Worm (Caenorhabditis elegans) whole organism, mixed stage, embryonic: ENCODE results near the gene C52B11.5.

Experiments used
- M03D4.4 ChIP-seq: sonication (generic microtip); optimal IDR thresholded peaks from 2 replicates; lab custom pipeline; 2017; ENCODE audit warnings: mild to moderate bottlenecking, missing genetic modification characterization, missing compliant biosample characterization
- blmp-1 ChIP-seq: fragments of 150-350 bp; optimal IDR thresholded peaks from 2 replicates; lab custom pipeline; 2014; ENCODE audit warnings: missing biosample characterization, missing genetic modification characterization
- ceh-39 ChIP-seq: fragments of 150-350 bp; optimal IDR thresholded peaks from 2 replicates; lab custom pipeline; 2014; ENCODE audit warnings: missing biosample characterization, missing genetic modification characterization
- ceh-43 ChIP-seq: fragments of 200-800 bp; sonication (Bioruptor generic); optimal IDR thresholded peaks from 2 replicates; lab custom pipeline; 2018; ENCODE audit warnings: mild to moderate bottlenecking, missing genetic modification characterization, moderate library complexity, missing compliant biosample characterization
- ceh-83 ChIP-seq: fragments of 200-800 bp; sonication (Bioruptor generic); optimal IDR thresholded peaks from 2 replicates; lab custom pipeline; 2018; ENCODE audit warnings: mild to moderate bottlenecking, missing genetic modification characterization, missing compliant biosample characterization
- cnd-1 ChIP-seq: fragments of 200-800 bp; sonication (Bioruptor generic); optimal IDR thresholded peaks from 2 replicates; lab custom pipeline; 2018; ENCODE audit warnings: mild to moderate bottlenecking, missing genetic modification characterization, missing compliant biosample characterization
- drap-1 ChIP-seq: fragments of 200-800 bp; sonication (Bioruptor generic); optimal IDR thresholded peaks from 3 replicates; lab custom pipeline; 2018; ENCODE audit warnings: mild to moderate bottlenecking, missing genetic modification characterization, missing compliant biosample characterization
- elt-1 ChIP-seq: sonication (generic microtip); optimal IDR thresholded peaks from 2 replicates; lab custom pipeline; 2017; ENCODE audit warnings: missing genetic modification characterization, mild to moderate bottlenecking, missing compliant biosample characterization, antibody characterized with exemption, moderate library complexity, borderline replicate concordance; ENCODE audit not compliant: insufficient read depth
- elt-3 ChIP-seq: fragments of 150-350 bp; optimal IDR thresholded peaks from 2 replicates; lab custom pipeline; 2014; ENCODE audit warnings: missing biosample characterization, missing genetic modification characterization
- ham-2 ChIP-seq: fragments of 200-800 bp; sonication (Bioruptor generic); optimal IDR thresholded peaks from 2 replicates; lab custom pipeline; 2018; ENCODE audit warnings: mild to moderate bottlenecking, missing genetic modification characterization, missing compliant biosample characterization
- hlh-1 ChIP-seq: fragments of 150-350 bp; optimal IDR thresholded peaks from 2 replicates; lab custom pipeline; 2014; ENCODE audit warnings: missing biosample characterization, missing genetic modification reagents, missing genetic modification characterization
- lin-32 ChIP-seq: fragments of 200-800 bp; sonication (Bioruptor generic); optimal IDR thresholded peaks from 2 replicates; lab custom pipeline; 2018; ENCODE audit warnings: mild to moderate bottlenecking, missing genetic modification characterization, missing compliant biosample characterization
- lsy-2 ChIP-seq: fragments of 150-350 bp; optimal IDR thresholded peaks from 2 replicates; lab custom pipeline; 2014; ENCODE audit warnings: missing biosample characterization, missing genetic modification characterization
- mab-5 ChIP-seq: fragments of 150-350 bp; optimal IDR thresholded peaks from 2 replicates; lab custom pipeline; 2014; ENCODE audit warnings: missing biosample characterization, missing genetic modification characterization
- mep-1 ChIP-seq: fragments of 150-350 bp; optimal IDR thresholded peaks from 2 replicates; lab custom pipeline; 2017; ENCODE audit warnings: missing biosample characterization, missing genetic modification reagents, missing genetic modification characterization, inconsistent platforms
- mls-2 ChIP-seq: sonication (generic microtip); optimal IDR thresholded peaks from 2 replicates; lab custom pipeline; 2016; ENCODE audit warnings: mild to moderate bottlenecking, missing genetic modification characterization, moderate library complexity, missing compliant biosample characterization
- nhr-2 ChIP-seq: fragments of 150-350 bp; optimal IDR thresholded peaks from 2 replicates; lab custom pipeline; 2014; ENCODE audit warnings: missing biosample characterization, missing genetic modification characterization
- nhr-237 ChIP-seq: fragments of 150-350 bp; optimal IDR thresholded peaks from 2 replicates; lab custom pipeline; 2014; ENCODE audit warnings: missing biosample characterization, missing genetic modification characterization
- nhr-28 ChIP-seq: fragments of 150-350 bp; optimal IDR thresholded peaks from 2 replicates; lab custom pipeline; 2014; ENCODE audit warnings: missing biosample characterization, missing genetic modification characterization
- nhr-76 ChIP-seq: sonication (generic microtip); optimal IDR thresholded peaks from 2 replicates; lab custom pipeline; 2017; ENCODE audit warnings: missing biosample characterization, missing genetic modification characterization
- pha-4 ChIP-seq: fragments of 150-350 bp; optimal IDR thresholded peaks from 2 replicates; lab custom pipeline; 2018; ENCODE audit warnings: missing biosample characterization, missing genetic modification reagents, missing genetic modification characterization
- sem-2 ChIP-seq: fragments of 200-800 bp; sonication (Bioruptor generic); optimal IDR thresholded peaks from 2 replicates; lab custom pipeline; 2018; ENCODE audit warnings: mild to moderate bottlenecking, missing genetic modification characterization, missing compliant biosample characterization
- snpc-4 ChIP-seq: fragments of 150-350 bp; optimal IDR thresholded peaks from 2 replicates; lab custom pipeline; 2014; ENCODE audit warnings: missing biosample characterization, missing genetic modification characterization
- unc-39 ChIP-seq: fragments of 150-350 bp; optimal IDR thresholded peaks from 2 replicates; lab custom pipeline; 2014; ENCODE audit warnings: missing biosample characterization, missing genetic modification characterization
- unc-62 ChIP-seq: fragments of 150-350 bp; optimal IDR thresholded peaks from 2 replicates; lab custom pipeline; 2014; ENCODE audit warnings: missing biosample characterization, missing genetic modification reagents, missing genetic modification characterization
- zip-8 ChIP-seq: fragments of 150-350 bp; optimal IDR thresholded peaks from 2 replicates; lab custom pipeline; 2014; ENCODE audit warnings: missing biosample characterization, missing genetic modification characterization
- ztf-11 ChIP-seq: fragments of 150-350 bp; optimal IDR thresholded peaks from 2 replicates; lab custom pipeline; 2014; ENCODE audit warnings: missing biosample characterization, missing genetic modification characterization

C52B11.5 gene

DNA sequence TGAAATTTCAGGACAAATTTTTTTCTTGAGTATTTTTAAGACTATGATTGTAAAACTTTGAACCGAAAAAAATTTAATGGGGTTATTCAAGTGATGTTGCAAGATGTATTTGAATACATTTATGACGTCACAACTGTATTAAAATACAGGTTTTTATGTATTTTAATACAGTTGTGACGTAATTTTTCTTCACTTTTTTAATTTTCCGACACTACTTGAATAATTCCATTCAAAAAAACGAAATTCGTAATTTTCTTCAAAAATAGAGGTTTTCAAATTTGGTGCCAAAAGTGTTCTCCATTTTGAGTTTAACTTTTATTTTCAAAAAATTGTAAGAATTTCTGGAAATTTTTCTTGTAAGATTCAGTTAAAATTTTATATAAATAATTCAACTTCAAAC, 29.8 kb upstream of the C52B11.5 start:
- no peak for TF ChIP-seq ceh-39 (tag; lab: Kevin White, UChicago)
- TF ChIP-seq elt-1 (tag; lab: Kevin White, UChicago), result no peak
- TF ChIP-seq ham-2 (GFP tag; lab: Kevin White, UChicago), result no peak
- no peak for TF ChIP-seq nhr-2 (tag; lab: Kevin White, UChicago)
- TF ChIP-seq lin-32 (GFP tag; lab: Kevin White, UChicago), result no peak
- TF ChIP-seq zip-8, result peak; percentile 94

DNA sequence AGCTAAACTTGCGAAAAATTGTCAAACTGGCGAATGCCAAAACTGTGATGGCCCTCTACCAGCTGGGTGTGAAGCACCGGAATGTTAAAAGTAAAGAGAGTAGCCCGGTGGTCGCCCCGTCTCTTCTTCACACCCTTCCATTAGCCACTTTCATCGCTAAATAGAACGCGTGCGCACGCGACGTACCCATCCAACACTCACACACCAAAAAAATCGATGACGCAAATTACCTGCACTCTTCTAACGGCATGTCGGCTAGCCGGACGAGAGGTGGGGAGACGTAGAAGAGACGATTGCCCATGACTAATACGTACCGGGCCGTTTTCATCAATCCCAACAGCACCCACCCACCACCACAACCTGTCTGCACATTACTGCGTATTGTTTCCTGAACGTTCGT, 28.4 kb upstream of the C52B11.5 start:
- TF ChIP-seq M03D4.4 (tag; lab: Kevin White, UChicago), result peak; percentile 23
- TF ChIP-seq ham-2 (GFP tag; lab: Kevin White, UChicago), result peak; percentile 84
- no peak for TF ChIP-seq sem-2
- TF ChIP-seq mep-1 (tag; lab: Kevin White, UChicago), result peak; percentile 10
- TF ChIP-seq elt-1 (tag; lab: Kevin White, UChicago), result no peak
- peak; percentile 45 for TF ChIP-seq mls-2 (tag; lab: Kevin White, UChicago)
- no peak for TF ChIP-seq drap-1 (GFP tag; lab: Kevin White, UChicago)

DNA sequence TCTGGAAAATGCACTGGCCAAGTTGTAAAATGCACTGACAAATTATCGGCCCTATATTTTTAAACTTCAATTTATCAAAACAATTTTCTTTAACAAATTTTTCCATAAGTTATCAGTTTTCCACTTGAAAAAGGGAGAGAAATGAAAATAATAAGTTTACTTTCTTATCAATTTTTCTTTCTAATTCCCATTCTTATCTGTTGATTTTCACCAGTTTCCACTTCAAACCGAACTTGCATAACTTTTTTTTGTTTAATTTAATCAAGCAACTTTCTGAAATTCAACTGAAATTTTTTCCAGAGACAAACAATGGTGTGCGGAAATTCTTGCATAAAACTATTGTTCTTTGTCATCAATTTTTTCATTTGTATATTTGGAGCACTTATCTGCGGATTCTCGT, 26.9 kb upstream of the C52B11.5 start, which contains the start of gene tsp-9:
TSS of gene tsp-9 (plus strand) at position 301 of the 400 bp plus-strand sequence.
- TF ChIP-seq elt-3 (tag; lab: Kevin White, UChicago), result no peak
- TF ChIP-seq nhr-2 (tag; lab: Kevin White, UChicago), result no peak
- TF ChIP-seq elt-1 (tag; lab: Kevin White, UChicago), result no peak

DNA sequence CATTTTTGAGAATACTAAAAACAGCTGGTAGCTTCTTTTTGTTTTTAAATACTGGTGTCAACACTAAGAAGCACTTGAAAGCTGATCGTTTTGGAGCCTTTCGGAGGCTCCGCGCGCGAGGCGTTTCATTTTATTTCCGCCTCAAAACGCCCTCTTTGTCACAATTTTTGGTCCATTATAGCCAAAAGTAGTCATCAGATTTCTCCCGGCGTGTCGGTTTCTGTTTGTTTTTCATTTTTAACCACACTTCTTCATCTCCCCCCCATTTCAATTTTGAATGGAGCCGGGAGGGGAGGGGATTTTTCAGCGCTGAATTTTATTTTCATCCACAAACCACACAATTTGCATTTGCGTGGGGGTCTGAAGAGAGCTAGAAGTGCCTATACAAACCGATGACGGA, 22.9 kb upstream of the C52B11.5 start, which contains the start of gene C25G6.4:
TSS of gene C25G6.4 (minus strand) at position 101 of the 400 bp plus-strand sequence.
- TF ChIP-seq unc-39 (tag; lab: Kevin White, UChicago) (no peak), nhr-28 (no peak), nhr-76 (no peak), blmp-1 (tag; lab: Kevin White, UChicago) (no peak), cnd-1 (tag; lab: Kevin White, UChicago) (no peak), ztf-11 (tag; lab: Kevin White, UChicago) (no peak)

DNA sequence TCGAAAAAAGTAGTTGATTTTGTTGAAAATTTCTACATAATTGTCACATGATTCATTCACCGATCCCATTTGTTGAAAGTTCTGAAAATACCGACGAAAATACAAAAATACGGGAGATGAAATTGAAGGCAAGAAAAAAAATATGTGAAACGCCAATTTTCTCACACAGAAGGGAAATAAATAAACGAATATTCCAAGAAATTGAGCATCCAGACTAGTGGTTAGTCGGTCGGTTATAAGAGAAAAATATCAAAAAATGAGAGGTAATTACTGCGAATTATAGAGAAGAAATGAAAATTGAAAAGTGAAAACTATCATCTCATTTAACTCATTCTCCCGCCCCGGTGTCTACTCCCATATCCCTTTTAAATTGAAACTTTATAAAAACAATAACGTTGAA, 17.0 kb upstream of the C52B11.5 start, which contains the start of gene npr-11:
TSS of gene npr-11 (minus strand) at position 101 of the 400 bp plus-strand sequence.
- TF ChIP-seq nhr-237 (tag; lab: Kevin White, UChicago) (no peak), ceh-43 (no peak), hlh-1 (tag; lab: Kevin White, UChicago) (no peak), sem-2 (no peak), cnd-1 (tag; lab: Kevin White, UChicago) (no peak), lin-32 (GFP tag; lab: Kevin White, UChicago) (no peak), mls-2 (tag; lab: Kevin White, UChicago) (no peak), blmp-1 (tag; lab: Kevin White, UChicago) (no peak), zip-8 (no peak), unc-62 (GFP tag; lab: Kevin White, UChicago) (no peak)

DNA sequence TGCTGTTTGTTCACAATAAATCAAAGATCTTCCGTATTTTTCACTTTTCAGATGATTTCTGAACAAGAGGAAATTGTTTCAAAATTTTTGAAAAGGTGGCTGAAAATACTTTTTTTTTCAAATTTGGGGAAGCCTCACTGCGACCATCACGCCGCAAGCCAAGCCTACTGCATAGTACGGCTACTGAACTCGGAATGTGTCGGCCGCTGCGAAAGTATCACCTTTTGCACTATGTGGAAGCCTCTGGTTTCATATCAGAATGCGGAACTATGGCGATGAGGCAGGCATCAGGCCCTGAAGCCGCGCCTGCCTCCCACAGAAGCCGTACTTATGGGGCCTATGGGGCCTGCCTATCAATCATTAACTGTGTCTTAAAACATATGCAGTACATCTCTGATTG, 14.9 kb upstream of the C52B11.5 start:
- TF ChIP-seq lin-32 (GFP tag; lab: Kevin White, UChicago), result no peak
- no peak for TF ChIP-seq sem-2
- TF ChIP-seq M03D4.4 (tag; lab: Kevin White, UChicago), result no peak
- no peak for TF ChIP-seq unc-62 (GFP tag; lab: Kevin White, UChicago)
- TF ChIP-seq mab-5 (tag; lab: Kevin White, UChicago), result no peak
- no peak for TF ChIP-seq lsy-2 (tag; lab: Kevin White, UChicago)
- no peak for TF ChIP-seq drap-1 (GFP tag; lab: Kevin White, UChicago)
- TF ChIP-seq elt-1 (tag; lab: Kevin White, UChicago), result no peak
- no peak for TF ChIP-seq snpc-4 (tag; lab: Kevin White, UChicago)
- no peak for TF ChIP-seq ceh-83
- TF ChIP-seq nhr-2 (tag; lab: Kevin White, UChicago), result no peak
- no peak for TF ChIP-seq ceh-43
- no peak for TF ChIP-seq ztf-11 (tag; lab: Kevin White, UChicago)
- no peak for TF ChIP-seq mls-2 (tag; lab: Kevin White, UChicago)
- no peak for TF ChIP-seq pha-4 (tag; lab: Kevin White, UChicago)
- TF ChIP-seq cnd-1 (tag; lab: Kevin White, UChicago), result no peak
- TF ChIP-seq nhr-237 (tag; lab: Kevin White, UChicago), result no peak
- no peak for TF ChIP-seq nhr-28
